Fruit fly (Drosophila melanogaster): ENCODE results near the gene CG43322.

dm6 chr2L:6991085-6991484 is 22.1 kb upstream of the CG43322 start:
- TF ChIP-seq Sin3A (optimal IDR thresholded peaks at IDR 0.05) = no peak
- no peak for TF ChIP-seq ttk (optimal IDR thresholded peaks at IDR 0.05)
- no peak for TF ChIP-seq insv (optimal IDR thresholded peaks at IDR 0.05)
